Fruit fly (Drosophila melanogaster) whole organism, pupa: ENCODE data around the gene CG7231.
"Not testable (repeated sequence)": the region's sequence is repeated elsewhere in the genome, so short reads cannot be mapped to it uniquely, and the experiment has no call there.

Source experiments
- CG10348 ChIP-seq: fragments of 200-800 bp; sonication (Bioruptor generic); IDR thresholded peaks from 2 replicates; pipeline ENCODE4 v1.3.6; 2022; ENCODE audit warnings: missing biosample characterization, missing genetic modification characterization
- CG12605 ChIP-seq: fragments of 200-800 bp; sonication (Bioruptor generic); IDR thresholded peaks from 2 replicates; pipeline ENCODE4 v1.3.6; 2022; ENCODE audit warnings: missing biosample characterization, missing genetic modification characterization
- CG13204 ChIP-seq: fragments of 200-800 bp; sonication (Bioruptor generic); optimal IDR thresholded peaks from 2 replicates; lab custom pipeline; 2018; ENCODE audit warnings: missing biosample characterization, mild to moderate bottlenecking, missing genetic modification characterization, moderate library complexity
- CG17806 ChIP-seq: fragments of 200-800 bp; sonication (Bioruptor generic); optimal IDR thresholded peaks from 2 replicates; lab custom pipeline; 2018; ENCODE audit warnings: missing biosample characterization, mild to moderate bottlenecking, missing genetic modification characterization, moderate library complexity
- CG32121 ChIP-seq: fragments of 200-800 bp; sonication (Bioruptor generic); IDR thresholded peaks from 2 replicates; pipeline ENCODE4 v1.3.6; 2022; ENCODE audit warnings: missing biosample characterization, missing genetic modification characterization
- CG9948 ChIP-seq: fragments of 200-800 bp; sonication (Bioruptor generic); optimal IDR thresholded peaks from 2 replicates; lab custom pipeline; 2018; ENCODE audit warnings: missing biosample characterization, mild to moderate bottlenecking, missing genetic modification characterization, moderate library complexity
- D1 ChIP-seq: fragments of 200-800 bp; sonication (Bioruptor generic); optimal IDR thresholded peaks from 2 replicates; lab custom pipeline; 2018; ENCODE audit warnings: missing biosample characterization, mild to moderate bottlenecking, missing genetic modification characterization, moderate library complexity
- Pif1A ChIP-seq: fragments of 200-800 bp; sonication (Bioruptor generic); optimal IDR thresholded peaks from 3 replicates; lab custom pipeline; 2016; ENCODE audit warnings: missing biosample characterization, missing genetic modification characterization
- Pif1B ChIP-seq: fragments of 200-800 bp; sonication (Bioruptor generic); optimal IDR thresholded peaks from 3 replicates; lab custom pipeline; 2016; ENCODE audit warnings: missing biosample characterization, missing genetic modification characterization
- fd96Ca ChIP-seq: fragments of 200-800 bp; sonication (Bioruptor generic); IDR thresholded peaks from 3 replicates; pipeline ENCODE4 v1.3.6; 2022; ENCODE audit warnings: missing biosample characterization, missing genetic modification characterization

- TF ChIP-seq CG10348 (GFP tag; lab: Robert Waterston, UW); fd96Ca (GFP tag; lab: Robert Waterston, UW); CG32121 (GFP tag; lab: Robert Waterston, UW); Pif1B; CG17806 (tag; lab: Kevin White, UChicago); CG9948 (tag; lab: Kevin White, UChicago); Pif1A (GFP tag; lab: Kevin White, UChicago); CG13204 (GFP tag; lab: Kevin White, UChicago); D1 (tag; lab: Kevin White, UChicago); CG12605 (GFP tag; lab: Robert Waterston, UW): not testable (repeated sequence)
These were observed at the start of gene CG7231 for dm6 chr2L:7983646-7984045.
